Worm (Caenorhabditis elegans): ENCODE results near the gene saeg-1.

The saeg-1 gene

ce11 chrV:10894601-10895000, 29.1 kb upstream of the saeg-1 start, which contains the start of the genes F32D8.14 and F32D8.5:
Gene F32D8.14 (minus strand): TSS chrV:10894788.
Gene F32D8.5 (plus strand): TSS chrV:10894800.
- TF ChIP-seq pag-3 (tag; optimal IDR thresholded peaks at IDR 0.05; ENCODE audit: borderline replicate concordance) (no peak), C38D4.7 (GFP tag; optimal IDR thresholded peaks at IDR 0.05) (no peak), elt-4 (tag; optimal IDR thresholded peaks at IDR 0.05) (no peak), ceh-22 (tag; optimal IDR thresholded peaks at IDR 0.05) (no peak), ceh-31 (tag; optimal IDR thresholded peaks at IDR 0.05) (peak; percentile 92), pha-4 (tag; optimal IDR thresholded peaks at IDR 0.05) (no peak), hlh-30 (tag; optimal IDR thresholded peaks at IDR 0.05; ENCODE audit: insufficient read depth) (no peak), ceh-18 (tag; optimal IDR thresholded peaks at IDR 0.05) (no peak), ceh-19 (GFP tag; optimal IDR thresholded peaks at IDR 0.05) (no peak), lim-6 (tag; optimal IDR thresholded peaks at IDR 0.05) (no peak), F13H6.1 (tag; optimal IDR thresholded peaks at IDR 0.05) (no peak), dve-1 (tag; optimal IDR thresholded peaks at IDR 0.05) (peak; percentile 40), ceh-45 (GFP tag; IDR thresholded peaks at IDR 0.05) (no peak), ceh-14 (tag; optimal IDR thresholded peaks at IDR 0.05) (peak; percentile 59), syd-9 (tag; optimal IDR thresholded peaks at IDR 0.05) (no peak), unc-3 (GFP tag; conservative IDR thresholded peaks at IDR 0.05) (no peak), unc-3 (tag; optimal IDR thresholded peaks at IDR 0.05) (no peak), odd-2 (tag; optimal IDR thresholded peaks at IDR 0.05) (no peak), fkh-10 (GFP tag; optimal IDR thresholded peaks at IDR 0.05) (no peak), ttx-3 (tag; optimal IDR thresholded peaks at IDR 0.05) (no peak), C08G9.2 (tag; optimal IDR thresholded peaks at IDR 0.05) (peak; percentile 89), fax-1 (tag; optimal IDR thresholded peaks at IDR 0.05) (peak; percentile 52), nhr-232 (tag; optimal IDR thresholded peaks at IDR 0.05) (no peak), dmd-4 (tag; optimal IDR thresholded peaks at IDR 0.05; ENCODE audit: borderline replicate concordance) (no peak), hlh-13 (GFP tag; optimal IDR thresholded peaks at IDR 0.05) (no peak), lin-11 (tag; optimal IDR thresholded peaks at IDR 0.05) (no peak), ztf-16 (tag; optimal IDR thresholded peaks at IDR 0.05) (no peak), T23F11.4 (GFP tag; optimal IDR thresholded peaks at IDR 0.05) (no peak), ahr-1 (tag; optimal IDR thresholded peaks at IDR 0.05) (no peak), sox-4 (tag; optimal IDR thresholded peaks at IDR 0.05) (no peak), npax-4 (tag; optimal IDR thresholded peaks at IDR 0.05) (no peak), madf-2 (tag; optimal IDR thresholded peaks at IDR 0.05) (no peak), ceh-24 (tag; optimal IDR thresholded peaks at IDR 0.05) (no peak), ref-2 (tag; optimal IDR thresholded peaks at IDR 0.05) (peak; percentile 74), nfya-1 (tag; optimal IDR thresholded peaks at IDR 0.05) (peak; percentile 43), K02D7.2 (tag; optimal IDR thresholded peaks at IDR 0.05) (no peak), pros-1 (tag; optimal IDR thresholded peaks at IDR 0.05) (peak; percentile 24), tbx-7 (tag; optimal IDR thresholded peaks at IDR 0.05) (peak; percentile 66), rnt-1 (tag; optimal IDR thresholded peaks at IDR 0.05) (peak; percentile 45), che-1 (tag; optimal IDR thresholded peaks at IDR 0.05) (no peak), unc-42 (tag; optimal IDR thresholded peaks at IDR 0.05) (peak; percentile 59), ceh-30 (tag; optimal IDR thresholded peaks at IDR 0.05) (no peak), sox-2 (GFP tag; IDR thresholded peaks at IDR 0.05) (no peak), hlh-6 (tag; optimal IDR thresholded peaks at IDR 0.05) (no peak), sdc-2 (tag; optimal IDR thresholded peaks at IDR 0.05) (no peak), ceh-34 (tag; optimal IDR thresholded peaks at IDR 0.05) (peak; percentile 15), ceh-6 (GFP tag; optimal IDR thresholded peaks at IDR 0.05) (no peak), mec-3 (tag; optimal IDR thresholded peaks at IDR 0.05; ENCODE audit: borderline replicate concordance) (no peak), eyg-1 (tag; optimal IDR thresholded peaks at IDR 0.05) (no peak), zip-5 (tag; optimal IDR thresholded peaks at IDR 0.05) (peak; percentile 49), ets-4 (tag; optimal IDR thresholded peaks at IDR 0.05) (peak; percentile 76), nhr-11 (tag; optimal IDR thresholded peaks at IDR 0.05) (no peak), unc-55 (GFP tag; optimal IDR thresholded peaks at IDR 0.05) (peak; percentile 16), pat-9 (tag; optimal IDR thresholded peaks at IDR 0.05) (no peak)

All from whole organism, late embryonic.